Fruit fly (Drosophila melanogaster) whole organism, wandering third instar larva: ENCODE measurements around the gene CG31948.

Experiments used
- Abd-B ChIP-seq: fragments of >200 bp; optimal IDR thresholded peaks from 2 replicates; lab custom pipeline; 2017; ENCODE audit warnings: missing biosample characterization, missing genetic modification characterization
- CG32264 ChIP-seq: fragments of 200-800 bp; sonication (Bioruptor generic); optimal IDR thresholded peaks from 2 replicates; lab custom pipeline; 2016; ENCODE audit warnings: missing biosample characterization, missing genetic modification characterization
- CG9705 ChIP-seq: fragments of 200-800 bp; sonication (Bioruptor generic); optimal IDR thresholded peaks from 2 replicates; lab custom pipeline; 2018; ENCODE audit warnings: missing biosample characterization, mild to moderate bottlenecking, missing genetic modification characterization
- CrebA ChIP-seq: fragments of 200-800 bp; sonication (Bioruptor generic); optimal IDR thresholded peaks from 2 replicates; lab custom pipeline; 2016; ENCODE audit warnings: missing biosample characterization, mild to moderate bottlenecking, missing genetic modification characterization, borderline replicate concordance
- Dfd ChIP-seq: fragments of >200 bp; optimal IDR thresholded peaks from 2 replicates; lab custom pipeline; 2017; ENCODE audit warnings: missing biosample characterization, missing genetic modification characterization
- Dif ChIP-seq: fragments of 200-275, 200-300 bp; sonication (Bioruptor generic); optimal IDR thresholded peaks from 2 replicates; lab custom pipeline; 2018; ENCODE audit warnings: missing biosample characterization, missing genetic modification characterization; ENCODE audit not compliant: partially characterized antibody
- GATAd ChIP-seq: sonication (Bioruptor generic); optimal IDR thresholded peaks from 2 replicates; lab custom pipeline; 2016; ENCODE audit warnings: missing biosample characterization, missing genetic modification characterization
- HLH106 ChIP-seq: fragments of 200-800 bp; optimal IDR thresholded peaks from 3 replicates; lab custom pipeline; 2019; ENCODE audit warnings: missing biosample characterization, mild to moderate bottlenecking, missing genetic modification characterization, moderate library complexity
- Hnf4 ChIP-seq: fragments of 200-800 bp; sonication (Bioruptor generic); optimal IDR thresholded peaks from 2 replicates; lab custom pipeline; 2016; ENCODE audit warnings: missing biosample characterization, mild to moderate bottlenecking, missing genetic modification characterization
- Hr78 ChIP-seq: fragments of >200 bp; optimal IDR thresholded peaks from 2 replicates; lab custom pipeline; 2017; ENCODE audit warnings: missing biosample characterization, missing genetic modification characterization
- Hr83 ChIP-seq: fragments of 200-300 bp; sonication (Bioruptor generic); optimal IDR thresholded peaks from 2 replicates; lab custom pipeline; 2016; ENCODE audit warnings: missing biosample characterization, mild to moderate bottlenecking, missing genetic modification characterization, moderate library complexity; ENCODE audit not compliant: poor library complexity, severe bottlenecking
- Jra ChIP-seq: sonication (Bioruptor generic); optimal IDR thresholded peaks from 2 replicates; lab custom pipeline; 2016; ENCODE audit warnings: missing biosample characterization, missing genetic modification characterization
- Mio ChIP-seq: sonication (Bioruptor generic); optimal IDR thresholded peaks from 2 replicates; lab custom pipeline; 2016; ENCODE audit warnings: missing biosample characterization, missing genetic modification characterization
- Myc ChIP-seq: fragments of >200 bp; optimal IDR thresholded peaks from 2 replicates; lab custom pipeline; 2017
- N ChIP-seq: fragments of >200 bp; optimal IDR thresholded peaks from 2 replicates; lab custom pipeline; 2018; ENCODE audit warnings: missing biosample characterization, missing external identifiers, missing genetic modification characterization
- OdsH ChIP-seq: fragments of 200-800 bp; sonication (Bioruptor generic); optimal IDR thresholded peaks from 2 replicates; lab custom pipeline; 2016; ENCODE audit warnings: missing biosample characterization, mild to moderate bottlenecking, missing genetic modification characterization
- Rel ChIP-seq, 2 experiments: fragments of 200-800 bp; sonication (Bioruptor generic) in 1 of 2; optimal IDR thresholded peaks; 2 replicates in 1 of 2; 3 replicates in 1 of 2; lab custom pipeline; 2016 to 2019; ENCODE audit warnings: mild to moderate bottlenecking in 2 of 2, missing biosample characterization in 2 of 2, missing genetic modification characterization in 2 of 2, moderate library complexity in 1 of 2
- Sp1 ChIP-seq: fragments of 200-800 bp; sonication (Bioruptor generic); optimal IDR thresholded peaks from 3 replicates; lab custom pipeline; 2019; ENCODE audit warnings: missing biosample characterization, mild to moderate bottlenecking, missing genetic modification characterization, moderate library complexity
- Vsx2 ChIP-seq: fragments of 200-300, 225-300 bp; sonication (Bioruptor generic); optimal IDR thresholded peaks from 2 replicates; lab custom pipeline; 2018; ENCODE audit warnings: missing biosample characterization, missing genetic modification characterization; ENCODE audit not compliant: partially characterized antibody
- br ChIP-seq: fragments of 200-800 bp; sonication (Bioruptor generic); optimal IDR thresholded peaks from 2 replicates; lab custom pipeline; 2016; ENCODE audit warnings: missing biosample characterization, missing genetic modification characterization
- brk ChIP-seq: fragments of 200-800 bp; sonication (Bioruptor generic); optimal IDR thresholded peaks from 2 replicates; lab custom pipeline; 2016; ENCODE audit warnings: missing biosample characterization, mild to moderate bottlenecking, missing genetic modification characterization
- dl ChIP-seq, 2 experiments: fragments of 175-275, 200-275 bp in 1 of 2; fragments of 200-275 bp in 1 of 2; sonication (Bioruptor generic); optimal IDR thresholded peaks; lab custom pipeline; 2018; ENCODE audit warnings: mild to moderate bottlenecking in 2 of 2, missing biosample characterization in 2 of 2, missing genetic modification characterization in 2 of 2, moderate library complexity in 2 of 2; ENCODE audit not compliant: partially characterized antibody in 2 of 2, insufficient read depth in 1 of 2
- dmrt93B ChIP-seq: fragments of 200-800 bp; sonication (Bioruptor generic); optimal IDR thresholded peaks from 2 replicates; lab custom pipeline; 2018; ENCODE audit warnings: missing biosample characterization, mild to moderate bottlenecking, missing genetic modification characterization
- dsf ChIP-seq: sonication (Bioruptor generic); optimal IDR thresholded peaks from 2 replicates; lab custom pipeline; 2016; ENCODE audit warnings: missing biosample characterization, missing genetic modification characterization, borderline replicate concordance
- ey ChIP-seq: fragments of 200-800 bp; sonication (Bioruptor generic); optimal IDR thresholded peaks from 2 replicates; lab custom pipeline; 2016; ENCODE audit warnings: missing biosample characterization, missing genetic modification characterization
- foxo ChIP-seq, 2 experiments: fragments of 200-800 bp; sonication (Bioruptor generic); optimal IDR thresholded peaks; 2 replicates in 1 of 2; 3 replicates in 1 of 2; lab custom pipeline; 2016 to 2017; ENCODE audit warnings: missing biosample characterization in 2 of 2, missing genetic modification characterization in 2 of 2
- fru ChIP-seq: fragments of 200-800 bp; sonication (Bioruptor generic); optimal IDR thresholded peaks from 3 replicates; lab custom pipeline; 2016; ENCODE audit warnings: missing biosample characterization, mild to moderate bottlenecking, missing genetic modification characterization
- h ChIP-seq: fragments of 200-800 bp; sonication (Bioruptor generic); optimal IDR thresholded peaks from 3 replicates; lab custom pipeline; 2016; ENCODE audit warnings: missing biosample characterization, mild to moderate bottlenecking, missing genetic modification characterization
- jim ChIP-seq: fragments of 175-275, 200-325 bp; sonication (Bioruptor generic); optimal IDR thresholded peaks from 2 replicates; lab custom pipeline; 2016; ENCODE audit warnings: missing biosample characterization, mild to moderate bottlenecking, missing genetic modification characterization
- lola ChIP-seq: fragments of >200 bp; optimal IDR thresholded peaks from 2 replicates; lab custom pipeline; 2017; ENCODE audit warnings: missing biosample characterization, missing genetic modification characterization
- pan ChIP-seq: fragments of >200 bp; optimal IDR thresholded peaks from 2 replicates; lab custom pipeline; 2017
- psq ChIP-seq: fragments of 200-800 bp; sonication (Bioruptor generic); optimal IDR thresholded peaks from 3 replicates; lab custom pipeline; 2017; ENCODE audit warnings: missing biosample characterization, mild to moderate bottlenecking, missing genetic modification characterization, moderate library complexity
- rgr ChIP-seq: fragments of 200-800 bp; sonication (Bioruptor generic); optimal IDR thresholded peaks from 3 replicates; lab custom pipeline; 2016; ENCODE audit warnings: missing biosample characterization, mild to moderate bottlenecking, missing genetic modification characterization
- sage ChIP-seq: fragments of 200-800 bp; sonication (Bioruptor generic); optimal IDR thresholded peaks from 2 replicates; lab custom pipeline; 2016; ENCODE audit warnings: missing biosample characterization, mild to moderate bottlenecking, missing genetic modification characterization
- sv ChIP-seq: fragments of 200-800 bp; sonication (Bioruptor generic); optimal IDR thresholded peaks from 3 replicates; lab custom pipeline; 2016; ENCODE audit warnings: missing biosample characterization, missing genetic modification characterization
- tai ChIP-seq: sonication (Bioruptor generic); optimal IDR thresholded peaks from 2 replicates; lab custom pipeline; 2016; ENCODE audit warnings: missing biosample characterization, missing genetic modification characterization
- usp ChIP-seq: fragments of >200 bp; optimal IDR thresholded peaks from 2 replicates; lab custom pipeline; 2017; ENCODE audit warnings: missing biosample characterization, missing genetic modification characterization
- woc ChIP-seq: sonication (Bioruptor generic); optimal IDR thresholded peaks from 2 replicates; lab custom pipeline; 2016; ENCODE audit warnings: missing biosample characterization, mild to moderate bottlenecking, missing genetic modification characterization

Gene CG31948

dm6 chr2L:2375655-2376417 lies 40.7 kb downstream of the CG31948 start, which contains the start of gene Atxn7:
TSS of gene Atxn7 (plus strand) at chr2L:2375841.
- TF ChIP-seq pan (lab: Kevin White, UChicago) (no peak), Myc (peak; percentile 32), dmrt93B (GFP tag; lab: Kevin White, UChicago) (peak; percentile 75), HLH106 (peak; percentile 44), Sp1 (GFP tag; lab: Kevin White, UChicago) (peak; percentile 80), usp (GFP tag; lab: Kevin White, UChicago) (no peak), woc (peak; percentile 20), psq (GFP tag; lab: Kevin White, UChicago) (peak; percentile 30), CG32264 (GFP tag; lab: Kevin White, UChicago) (peak; percentile 42), Hnf4 (GFP tag; lab: Kevin White, UChicago) (peak; percentile 65), ey (peak; percentile 45), foxo (GFP tag; optimal IDR thresholded peaks at IDR 0.05; lab: Kevin White, UChicago) (peak; percentile 37 to 42), Mio (GFP tag; lab: Kevin White, UChicago) (no peak), Jra (GFP tag; lab: Kevin White, UChicago) (peak; percentile 63), Rel (GFP tag; optimal IDR thresholded peaks at IDR 0.05; lab: Kevin White, UChicago) (no peak), Rel (tag; optimal IDR thresholded peaks at IDR 0.05; lab: Kevin White, UChicago) (peak; percentile 63), brk (GFP tag; lab: Kevin White, UChicago) (no peak), rgr (GFP tag; lab: Kevin White, UChicago) (peak; percentile 81), Dif (GFP tag; lab: Kevin White, UChicago) (peak; percentile 17), Hr78 (no peak), dsf (peak; percentile 32), sage (GFP tag; lab: Kevin White, UChicago) (peak; percentile 59), tai (no peak), Abd-B (peak; percentile 46), CG9705 (GFP tag; lab: Kevin White, UChicago) (peak; percentile 82), br (peak; percentile 69), sv (GFP tag; lab: Kevin White, UChicago) (peak; percentile 13), N (GFP tag; lab: Kevin White, UChicago) (peak; percentile 89), CrebA (GFP tag; lab: Kevin White, UChicago) (no peak), fru (GFP tag; lab: Kevin White, UChicago) (peak; percentile 77), lola (GFP tag; lab: Kevin White, UChicago) (no peak), Hr83 (GFP tag; lab: Kevin White, UChicago) (peak; percentile 69), OdsH (GFP tag; lab: Kevin White, UChicago) (peak; percentile 35), h (GFP tag; lab: Kevin White, UChicago) (peak; percentile 66)

dm6 chr2L:2373818-2374746 lies 42.4 kb downstream of the CG31948 start, which contains the start of the genes CG3609 and CG15390:
TSS of gene CG3609 (minus strand) at chr2L:2374627.
TSS of gene CG15390 (plus strand) at chr2L:2374713.
- peak; percentile 14 for TF ChIP-seq Myc
- peak; percentile 66 for TF ChIP-seq dsf
- TF ChIP-seq psq (GFP tag; lab: Kevin White, UChicago), result peak; percentile 71
- TF ChIP-seq sage (GFP tag; lab: Kevin White, UChicago), result peak; percentile 80
- peak; percentile 77 for TF ChIP-seq jim
- no peak for TF ChIP-seq pan (lab: Kevin White, UChicago)
- peak; percentile 40 for TF ChIP-seq GATAd
- no peak for TF ChIP-seq tai
- TF ChIP-seq Rel (GFP tag; optimal IDR thresholded peaks at IDR 0.05; lab: Kevin White, UChicago), result peak; percentile 37
- peak; percentile 61 for TF ChIP-seq Rel (tag; optimal IDR thresholded peaks at IDR 0.05; lab: Kevin White, UChicago)
- peak; percentile 84 for TF ChIP-seq fru (GFP tag; lab: Kevin White, UChicago)
- TF ChIP-seq Vsx2 (GFP tag; lab: Kevin White, UChicago), result no peak
- TF ChIP-seq CG32264 (GFP tag; lab: Kevin White, UChicago), result peak; percentile 51
- TF ChIP-seq h (GFP tag; lab: Kevin White, UChicago), result peak; percentile 91
- peak; percentile 34 for TF ChIP-seq dmrt93B (GFP tag; lab: Kevin White, UChicago)
- no peak for TF ChIP-seq Abd-B
- no peak for TF ChIP-seq dl (GFP tag; optimal IDR thresholded peaks at IDR 0.05; lab: Kevin White, UChicago; ENCODE audit: insufficient read depth in 1 of 2, partially characterized antibody in 2 of 2)
- TF ChIP-seq woc, result peak; percentile 95
- TF ChIP-seq HLH106, result peak; percentile 76
- peak; percentile 83 for TF ChIP-seq sv (GFP tag; lab: Kevin White, UChicago)
- TF ChIP-seq Dfd (GFP tag; lab: Kevin White, UChicago), result no peak
- TF ChIP-seq usp (GFP tag; lab: Kevin White, UChicago), result no peak
- peak; percentile 89 for TF ChIP-seq ey
- peak; percentile 94 for TF ChIP-seq Hnf4 (GFP tag; lab: Kevin White, UChicago)
- TF ChIP-seq Hr83 (GFP tag; lab: Kevin White, UChicago), result peak; percentile 98
- peak; percentile 59 for TF ChIP-seq brk (GFP tag; lab: Kevin White, UChicago)
- peak; percentile 93 for TF ChIP-seq br
- TF ChIP-seq Sp1 (GFP tag; lab: Kevin White, UChicago), result peak; percentile 78
- TF ChIP-seq lola (GFP tag; lab: Kevin White, UChicago), result no peak
- no peak for TF ChIP-seq CrebA (GFP tag; lab: Kevin White, UChicago)
- peak; percentile 86 for TF ChIP-seq OdsH (GFP tag; lab: Kevin White, UChicago)
- TF ChIP-seq Jra (GFP tag; lab: Kevin White, UChicago), result peak; percentile 88
- no peak for TF ChIP-seq Dif (GFP tag; lab: Kevin White, UChicago)
- peak; percentile 42 to 95 for TF ChIP-seq foxo (GFP tag; optimal IDR thresholded peaks at IDR 0.05; lab: Kevin White, UChicago)
- peak; percentile 90 for TF ChIP-seq rgr (GFP tag; lab: Kevin White, UChicago)
- peak; percentile 49 for TF ChIP-seq CG9705 (GFP tag; lab: Kevin White, UChicago)
- no peak for TF ChIP-seq N (GFP tag; lab: Kevin White, UChicago)
